Fruit fly (Drosophila melanogaster): ENCODE measurements around the gene Pino.

The Pino gene

DNA sequence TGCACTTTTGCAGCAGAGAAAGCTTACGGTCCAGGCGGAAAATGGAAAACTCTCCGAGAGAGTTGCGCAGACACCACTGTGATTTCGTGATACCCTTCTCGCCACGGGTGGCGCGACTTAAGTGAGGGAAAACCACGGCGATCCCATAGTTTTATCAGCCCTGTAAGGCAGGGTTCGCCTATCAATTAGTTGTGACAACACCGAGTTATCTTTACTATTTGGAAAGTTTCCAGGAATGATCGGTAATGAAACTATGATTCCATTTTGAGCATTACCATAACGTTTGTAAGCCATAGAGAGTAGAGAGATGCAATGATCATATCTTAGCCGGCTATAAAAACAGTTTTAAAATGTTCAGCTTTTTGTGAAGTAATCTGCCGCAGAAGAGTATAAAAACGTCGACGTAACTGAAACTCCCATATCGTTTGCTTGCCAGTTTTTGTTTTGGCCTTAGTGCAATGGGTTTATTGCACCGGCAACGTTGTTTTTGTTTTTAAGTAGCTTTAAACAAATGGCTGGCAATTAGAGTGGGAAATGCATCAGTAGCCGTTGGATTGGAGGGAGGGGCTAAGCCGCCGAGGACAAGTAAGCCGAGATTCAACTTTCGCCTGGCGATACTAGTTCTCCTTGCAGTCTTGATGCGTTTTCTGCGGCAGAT, 28.0 kb upstream of the Pino start:
- no peak for TF ChIP-seq CG33017 (tag; optimal IDR thresholded peaks at IDR 0.05)
- TF ChIP-seq toe (GFP tag; optimal IDR thresholded peaks at IDR 0.05), result no peak
- no peak for TF ChIP-seq CG11617 (GFP tag; optimal IDR thresholded peaks at IDR 0.05)
- TF ChIP-seq CG7045 (GFP tag; optimal IDR thresholded peaks at IDR 0.05), result no peak
- no peak for TF ChIP-seq Mnt (GFP tag; optimal IDR thresholded peaks at IDR 0.05)
- no peak for TF ChIP-seq Hr96 (GFP tag; optimal IDR thresholded peaks at IDR 0.05)
- TF ChIP-seq CG14711 (tag; optimal IDR thresholded peaks at IDR 0.05), result no peak
- TF ChIP-seq cnc (optimal IDR thresholded peaks at IDR 0.05), result no peak
- no peak for TF ChIP-seq CG12768 (GFP tag; optimal IDR thresholded peaks at IDR 0.05)
- no peak for TF ChIP-seq Crg-1 (GFP tag; optimal IDR thresholded peaks at IDR 0.05)
- no peak for TF ChIP-seq CG5204 (GFP tag; optimal IDR thresholded peaks at IDR 0.05)
- TF ChIP-seq bab1 (GFP tag; optimal IDR thresholded peaks at IDR 0.05), result no peak
- TF ChIP-seq cic (GFP tag; optimal IDR thresholded peaks at IDR 0.05), result no peak
- TF ChIP-seq tj (GFP tag; optimal IDR thresholded peaks at IDR 0.05), result no peak
- TF ChIP-seq pad (GFP tag; optimal IDR thresholded peaks at IDR 0.05), result no peak
- no peak for TF ChIP-seq CG1620 (GFP tag; optimal IDR thresholded peaks at IDR 0.05)
- no peak for TF ChIP-seq kay (GFP tag; ENCODE audit: borderline replicate concordance)
- TF ChIP-seq Clk (GFP tag; optimal IDR thresholded peaks at IDR 0.05), result no peak
- TF ChIP-seq ovo (GFP tag; optimal IDR thresholded peaks at IDR 0.05), result no peak

DNA sequence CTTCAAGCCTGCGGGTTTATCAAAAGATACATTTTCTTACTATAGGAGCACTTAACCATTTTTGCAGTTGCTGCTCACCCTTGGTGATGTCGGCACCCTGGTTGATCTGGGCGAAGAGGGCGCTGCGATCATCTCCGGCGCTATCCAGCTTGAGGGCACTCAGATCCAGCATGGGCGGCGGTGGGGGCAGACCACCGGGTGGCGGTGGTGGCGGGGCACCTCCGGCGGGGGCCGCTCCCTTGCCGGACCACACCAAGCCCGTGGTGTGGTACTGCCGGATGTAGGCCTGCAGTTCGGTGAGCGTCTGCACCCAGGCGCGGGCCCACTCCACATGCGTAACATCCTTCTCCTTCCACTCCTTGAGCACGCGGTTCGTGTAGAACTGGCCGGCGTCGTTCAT, 23.9 kb upstream of the Pino start:
- TF ChIP-seq CG14711 (tag; optimal IDR thresholded peaks at IDR 0.05) (no peak), pad (GFP tag; optimal IDR thresholded peaks at IDR 0.05) (no peak), CG11617 (GFP tag; optimal IDR thresholded peaks at IDR 0.05) (no peak), cnc (optimal IDR thresholded peaks at IDR 0.05) (no peak), toe (GFP tag; optimal IDR thresholded peaks at IDR 0.05) (no peak)

DNA sequence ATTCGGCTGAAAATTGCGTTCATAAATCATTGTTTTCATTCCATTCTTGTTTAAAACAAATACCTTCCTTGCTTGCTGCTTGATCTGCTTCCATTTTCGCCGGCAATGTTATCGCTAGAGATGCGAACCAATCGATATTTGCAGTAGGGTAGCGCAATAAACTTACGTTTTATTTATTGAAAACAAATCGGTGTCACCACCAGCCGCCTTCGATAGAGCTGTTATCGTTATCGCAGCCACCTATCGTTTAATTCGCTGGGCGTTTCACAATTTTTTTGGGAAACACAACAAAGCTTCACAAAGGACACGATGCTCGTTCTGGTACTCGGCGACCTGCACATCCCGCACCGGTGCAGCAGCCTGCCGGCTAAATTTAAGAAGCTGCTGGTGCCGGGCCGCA, 21.8 kb upstream of the Pino start, which contains the start of the genes Tfb4 and Vps29:
Tfb4 (minus strand) TSS at position 124 of the 400 bp plus-strand sequence.
Vps29 (plus strand) TSS at position 213 of the 400 bp plus-strand sequence.
- TF ChIP-seq toe (GFP tag; optimal IDR thresholded peaks at IDR 0.05), result no peak
- no peak for TF ChIP-seq cnc (optimal IDR thresholded peaks at IDR 0.05)
- TF ChIP-seq CG14711 (tag; optimal IDR thresholded peaks at IDR 0.05), result peak; percentile 52
- peak; percentile 27 for TF ChIP-seq cic (GFP tag; optimal IDR thresholded peaks at IDR 0.05)
- TF ChIP-seq CG5204 (GFP tag; optimal IDR thresholded peaks at IDR 0.05), result no peak
- no peak for TF ChIP-seq kay (GFP tag; ENCODE audit: borderline replicate concordance)
- peak; percentile 48 for TF ChIP-seq Crg-1 (GFP tag; optimal IDR thresholded peaks at IDR 0.05)
- TF ChIP-seq Mnt (GFP tag; optimal IDR thresholded peaks at IDR 0.05), result peak; percentile 47
- TF ChIP-seq CG11617 (GFP tag; optimal IDR thresholded peaks at IDR 0.05), result peak; percentile 36
- TF ChIP-seq Clk (GFP tag; optimal IDR thresholded peaks at IDR 0.05), result no peak
- no peak for TF ChIP-seq CG7045 (GFP tag; optimal IDR thresholded peaks at IDR 0.05)
- TF ChIP-seq pad (GFP tag; optimal IDR thresholded peaks at IDR 0.05), result no peak
- peak; percentile 14 for TF ChIP-seq CG33017 (tag; optimal IDR thresholded peaks at IDR 0.05)
- TF ChIP-seq CG7101 (tag; optimal IDR thresholded peaks at IDR 0.05), result peak; percentile 62
- TF ChIP-seq CG12768 (GFP tag; optimal IDR thresholded peaks at IDR 0.05), result no peak
- peak; percentile 73 for TF ChIP-seq bab1 (GFP tag; optimal IDR thresholded peaks at IDR 0.05)
- peak; percentile 19 for TF ChIP-seq tj (GFP tag; optimal IDR thresholded peaks at IDR 0.05)
- TF ChIP-seq Hr96 (GFP tag; optimal IDR thresholded peaks at IDR 0.05), result peak; percentile 62
- TF ChIP-seq ovo (GFP tag; optimal IDR thresholded peaks at IDR 0.05), result peak; percentile 14
- peak; percentile 40 for TF ChIP-seq CG1620 (GFP tag; optimal IDR thresholded peaks at IDR 0.05)

DNA sequence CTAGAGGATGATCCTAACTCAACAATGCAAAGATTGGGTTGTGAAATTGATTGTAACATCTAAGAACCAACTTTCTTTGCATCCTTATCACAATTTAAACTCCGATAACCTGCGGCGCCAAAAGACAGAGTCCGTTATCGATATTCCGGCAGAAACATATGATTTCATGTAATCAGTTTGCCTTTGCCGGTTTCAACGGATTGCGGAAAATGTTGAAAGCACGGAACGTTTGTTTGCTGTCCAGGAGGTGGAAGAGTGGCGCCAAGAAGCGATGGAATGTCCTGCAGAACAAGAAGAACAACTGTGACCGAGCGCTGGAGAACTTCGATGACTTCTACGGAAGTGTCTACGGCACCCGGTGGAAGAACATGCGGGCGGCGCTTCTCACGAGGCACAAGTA, 18.9 kb upstream of the Pino start:
- TF ChIP-seq pad (GFP tag; optimal IDR thresholded peaks at IDR 0.05), result no peak
- no peak for TF ChIP-seq cnc (optimal IDR thresholded peaks at IDR 0.05)
- TF ChIP-seq CG14711 (tag; optimal IDR thresholded peaks at IDR 0.05), result no peak
- TF ChIP-seq CG7101 (tag; optimal IDR thresholded peaks at IDR 0.05), result no peak
- TF ChIP-seq CG33017 (tag; optimal IDR thresholded peaks at IDR 0.05), result no peak
- no peak for TF ChIP-seq kay (GFP tag; ENCODE audit: borderline replicate concordance)
- TF ChIP-seq Clk (GFP tag; optimal IDR thresholded peaks at IDR 0.05), result no peak
- no peak for TF ChIP-seq CG1620 (GFP tag; optimal IDR thresholded peaks at IDR 0.05)
- TF ChIP-seq Mnt (GFP tag; optimal IDR thresholded peaks at IDR 0.05), result no peak
- no peak for TF ChIP-seq CG7045 (GFP tag; optimal IDR thresholded peaks at IDR 0.05)
- no peak for TF ChIP-seq cic (GFP tag; optimal IDR thresholded peaks at IDR 0.05)
- no peak for TF ChIP-seq Hr96 (GFP tag; optimal IDR thresholded peaks at IDR 0.05)
- no peak for TF ChIP-seq ovo (GFP tag; optimal IDR thresholded peaks at IDR 0.05)
- TF ChIP-seq Crg-1 (GFP tag; optimal IDR thresholded peaks at IDR 0.05), result no peak
- TF ChIP-seq CG5204 (GFP tag; optimal IDR thresholded peaks at IDR 0.05), result no peak

DNA sequence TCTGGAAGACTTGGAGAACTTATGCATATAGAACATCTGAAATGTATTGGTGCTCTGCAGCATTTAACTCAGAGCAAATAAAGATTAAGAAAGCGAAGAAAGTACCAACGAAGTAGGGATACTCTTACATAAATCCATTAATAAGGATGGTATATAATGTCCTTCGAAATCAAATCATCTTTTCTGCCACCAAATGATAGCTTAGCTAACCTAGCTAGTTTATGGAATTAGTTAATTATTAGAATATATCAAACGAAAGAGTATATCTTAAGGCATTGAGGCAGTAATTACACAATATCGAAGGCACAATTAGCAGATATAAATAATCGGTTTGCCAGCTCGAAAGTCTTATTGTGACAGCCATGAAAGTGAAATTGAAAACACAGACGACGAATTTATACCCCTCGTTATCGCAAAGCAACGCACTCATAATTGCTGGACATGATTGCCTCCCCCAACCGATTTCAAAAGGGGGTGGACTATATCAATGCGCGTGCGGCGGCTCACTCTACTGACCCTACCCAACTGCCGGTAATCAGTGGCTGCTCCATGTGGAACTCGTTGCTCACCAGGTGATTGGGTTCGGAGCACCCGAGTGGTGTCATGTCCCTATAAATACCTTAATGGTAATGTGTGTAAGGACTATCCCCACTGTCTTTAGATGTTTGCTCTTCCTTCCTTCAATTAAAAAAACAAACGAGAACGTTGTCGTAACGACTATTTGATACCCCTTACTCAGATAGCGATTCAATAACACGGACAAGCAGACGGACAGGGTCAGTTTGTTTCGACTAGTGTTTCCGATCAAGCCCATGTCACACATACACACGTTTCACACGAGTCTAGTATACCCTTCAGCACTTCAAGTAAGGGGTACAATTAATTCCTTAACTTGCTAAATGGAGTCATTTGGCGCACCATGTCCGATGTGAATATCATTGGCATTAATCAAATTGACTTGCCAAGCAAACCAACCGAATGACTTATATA, 15.9 kb upstream of the Pino start:
- no peak for TF ChIP-seq CG33017 (tag; optimal IDR thresholded peaks at IDR 0.05)
- no peak for TF ChIP-seq CG7045 (GFP tag; optimal IDR thresholded peaks at IDR 0.05)
- TF ChIP-seq toe (GFP tag; optimal IDR thresholded peaks at IDR 0.05), result peak; percentile 1

DNA sequence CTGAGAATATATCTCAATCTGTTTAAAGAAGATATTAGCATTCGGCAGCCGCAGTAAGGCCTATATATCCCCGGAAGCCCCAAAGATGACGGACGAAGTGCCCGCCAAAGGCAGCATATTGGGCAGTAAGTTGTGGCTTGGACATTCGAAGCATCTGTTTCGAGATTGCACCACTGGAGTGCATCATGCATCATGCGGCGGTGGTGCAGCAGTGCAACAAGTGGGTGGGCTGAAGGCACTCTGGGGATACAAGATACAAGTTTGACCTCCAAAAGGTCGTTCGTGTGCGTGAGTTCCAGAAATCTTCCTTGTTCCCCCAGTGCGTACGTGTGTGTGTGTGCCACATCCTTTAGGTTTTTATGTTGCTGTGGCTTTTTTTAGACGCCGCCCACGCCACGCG, 14.5 kb upstream of the Pino start:
- TF ChIP-seq cnc (optimal IDR thresholded peaks at IDR 0.05), result no peak

Data from whole organism, adult.